Fruit fly (Drosophila melanogaster) whole organism, embryonic: ENCODE results near the gene CBP.

Experiments used
- CG12299 ChIP-seq: fragments of 200-800 bp; sonication (Bioruptor generic); optimal IDR thresholded peaks from 2 replicates; lab custom pipeline; 2018; ENCODE audit warnings: missing biosample characterization, mild to moderate bottlenecking, missing genetic modification characterization
- CG13123 ChIP-seq: fragments of 200-800 bp; sonication (Bioruptor generic); optimal IDR thresholded peaks from 2 replicates; lab custom pipeline; 2016; ENCODE audit warnings: missing biosample characterization, missing genetic modification characterization
- CG13894 ChIP-seq: fragments of 200-800 bp; sonication (Bioruptor generic); optimal IDR thresholded peaks from 3 replicates; lab custom pipeline; 2018; ENCODE audit warnings: missing biosample characterization, mild to moderate bottlenecking, missing genetic modification characterization, moderate library complexity
- CG14050 ChIP-seq: fragments of 200-800 bp; sonication (Bioruptor generic); IDR thresholded peaks from 3 replicates; pipeline ENCODE4 v1.3.6; 2022; ENCODE audit warnings: missing biosample characterization, missing genetic modification characterization
- CG14710 ChIP-seq: fragments of 200-800 bp; sonication (Bioruptor generic); optimal IDR thresholded peaks from 3 replicates; lab custom pipeline; 2019; ENCODE audit warnings: missing biosample characterization, mild to moderate bottlenecking, missing genetic modification characterization, moderate library complexity
- CG15514 ChIP-seq: fragments of 200-800 bp; sonication (Bioruptor generic); optimal IDR thresholded peaks from 3 replicates; lab custom pipeline; 2017; ENCODE audit warnings: missing biosample characterization, missing genetic modification characterization, mild to moderate bottlenecking, moderate library complexity, missing genetic modification reagents
- CG17829 ChIP-seq: fragments of 200-800 bp; optimal IDR thresholded peaks from 2 replicates; lab custom pipeline; 2019; ENCODE audit warnings: missing biosample characterization, mild to moderate bottlenecking, missing genetic modification characterization, moderate library complexity
- CG31224 ChIP-seq: fragments of 200-800 bp; sonication (Bioruptor generic); IDR thresholded peaks from 2 replicates; pipeline ENCODE4 v1.3.6; 2022; ENCODE audit warnings: missing biosample characterization, missing genetic modification characterization
- CG6683 ChIP-seq: fragments of 200-800 bp; sonication (Bioruptor generic); optimal IDR thresholded peaks from 2 replicates; lab custom pipeline; 2017; ENCODE audit warnings: missing biosample characterization, mild to moderate bottlenecking, missing genetic modification characterization, missing genetic modification reagents
- CG7357 ChIP-seq: fragments of 200-800 bp; sonication (Bioruptor generic); IDR thresholded peaks from 3 replicates; pipeline ENCODE4 v1.3.6; 2022; ENCODE audit warnings: missing biosample characterization, missing genetic modification characterization
- CG7963 ChIP-seq: fragments of 200-800 bp; sonication (Bioruptor generic); IDR thresholded peaks from 3 replicates; pipeline ENCODE4 v1.3.6; 2022; ENCODE audit warnings: missing biosample characterization, missing genetic modification characterization; ENCODE audit not compliant: partially characterized antibody
- Deaf1 ChIP-seq: fragments of 200-800 bp; optimal IDR thresholded peaks from 3 replicates; lab custom pipeline; 2019; ENCODE audit warnings: missing biosample characterization, mild to moderate bottlenecking, missing genetic modification characterization, moderate library complexity
- Dek ChIP-seq: fragments of 200-800 bp; sonication (Bioruptor generic); optimal IDR thresholded peaks from 3 replicates; lab custom pipeline; 2019; ENCODE audit warnings: missing biosample characterization, mild to moderate bottlenecking, missing genetic modification characterization, moderate library complexity
- Dip3 ChIP-seq: fragments of 200-800 bp; sonication (Bioruptor generic); optimal IDR thresholded peaks from 3 replicates; lab custom pipeline; 2016; ENCODE audit warnings: missing biosample characterization, missing genetic modification characterization
- H15 ChIP-seq: fragments of 200-800 bp; sonication (Bioruptor generic); IDR thresholded peaks from 3 replicates; pipeline ENCODE4 v1.3.6; 2022; ENCODE audit warnings: missing biosample characterization, missing genetic modification characterization
- H2.0 ChIP-seq: fragments of 200-800 bp; sonication (Bioruptor generic); IDR thresholded peaks from 2 replicates; pipeline ENCODE4 v1.3.6; 2022; ENCODE audit warnings: missing biosample characterization, missing genetic modification characterization
- HLH3B ChIP-seq: fragments of 200-800 bp; sonication (Bioruptor generic); IDR thresholded peaks from 2 replicates; pipeline ENCODE4 v1.3.6; 2022; ENCODE audit warnings: missing biosample characterization, missing genetic modification characterization
- HmgD ChIP-seq: fragments of 200-800 bp; sonication (Bioruptor generic); optimal IDR thresholded peaks from 3 replicates; lab custom pipeline; 2016; ENCODE audit warnings: missing biosample characterization, missing genetic modification characterization
- Hr51 ChIP-seq, 2 experiments: fragments of 200-800 bp; sonication (Bioruptor generic); optimal IDR thresholded peaks; 2 replicates in 1 of 2; 3 replicates in 1 of 2; lab custom pipeline; 2016 to 2018; ENCODE audit warnings: missing biosample characterization in 2 of 2, missing genetic modification characterization in 2 of 2, mild to moderate bottlenecking in 1 of 2, moderate library complexity in 1 of 2
- Lpt ChIP-seq: fragments of >200 bp; optimal IDR thresholded peaks from 2 replicates; lab custom pipeline; 2018; ENCODE audit warnings: missing biosample characterization, missing genetic modification characterization
- Mad ChIP-seq: fragments of 200-800 bp; sonication (Bioruptor generic); optimal IDR thresholded peaks from 2 replicates; lab custom pipeline; 2016; ENCODE audit warnings: missing biosample characterization, missing genetic modification characterization
- Nf-YB ChIP-seq: fragments of 200-800 bp; sonication (Bioruptor generic); optimal IDR thresholded peaks from 3 replicates; lab custom pipeline; 2019; ENCODE audit warnings: missing biosample characterization, mild to moderate bottlenecking, missing genetic modification characterization, moderate library complexity
- Oli ChIP-seq: fragments of 200-800 bp; sonication (Bioruptor generic); optimal IDR thresholded peaks from 2 replicates; lab custom pipeline; 2018; ENCODE audit warnings: missing biosample characterization, mild to moderate bottlenecking, missing genetic modification characterization, moderate library complexity
- PHDP ChIP-seq: fragments of 200-800 bp; sonication (Bioruptor generic); optimal IDR thresholded peaks from 3 replicates; lab custom pipeline; 2018; ENCODE audit warnings: missing biosample characterization, mild to moderate bottlenecking, missing genetic modification characterization, moderate library complexity
- Sox100B ChIP-seq: fragments of 200-800 bp; sonication (Bioruptor generic); optimal IDR thresholded peaks from 3 replicates; lab custom pipeline; 2018; ENCODE audit warnings: missing biosample characterization, mild to moderate bottlenecking, missing genetic modification characterization
- abd-A ChIP-seq: fragments of 200-800 bp; sonication (Bioruptor generic); optimal IDR thresholded peaks from 3 replicates; lab custom pipeline; 2019; ENCODE audit warnings: missing biosample characterization, mild to moderate bottlenecking, missing genetic modification characterization, moderate library complexity
- az2 ChIP-seq: fragments of 200-800 bp; sonication (Bioruptor generic); optimal IDR thresholded peaks from 3 replicates; lab custom pipeline; 2016; ENCODE audit warnings: missing biosample characterization, missing genetic modification characterization
- bowl ChIP-seq: fragments of 200-800 bp; sonication (Bioruptor generic); IDR thresholded peaks from 2 replicates; pipeline ENCODE4 v1.3.6; 2022; ENCODE audit warnings: missing biosample characterization, missing genetic modification characterization
- br ChIP-seq: fragments of >200 bp; optimal IDR thresholded peaks from 2 replicates; lab custom pipeline; 2017
- btn ChIP-seq: fragments of 200-800 bp; sonication (Bioruptor generic); optimal IDR thresholded peaks from 2 replicates; lab custom pipeline; 2016; ENCODE audit warnings: missing biosample characterization, missing genetic modification characterization
- chn ChIP-seq: fragments of 200-800 bp; sonication (Bioruptor generic); optimal IDR thresholded peaks from 2 replicates; lab custom pipeline; 2016; ENCODE audit warnings: missing biosample characterization, missing genetic modification characterization
- crp ChIP-seq, 2 experiments: fragments of 200-800 bp; sonication (Bioruptor generic); optimal IDR thresholded peaks; 2 replicates in 1 of 2; 3 replicates in 1 of 2; lab custom pipeline; 2017; ENCODE audit warnings: missing biosample characterization in 2 of 2, missing genetic modification characterization in 2 of 2, mild to moderate bottlenecking in 1 of 2, moderate library complexity in 1 of 2
- cwo ChIP-seq: fragments of 200-800 bp; sonication (Bioruptor generic); optimal IDR thresholded peaks from 3 replicates; lab custom pipeline; 2017; ENCODE audit warnings: missing biosample characterization, missing genetic modification characterization, mild to moderate bottlenecking, moderate library complexity, missing genetic modification reagents
- dm ChIP-seq: fragments of 200-800 bp; sonication (Bioruptor generic); optimal IDR thresholded peaks from 3 replicates; lab custom pipeline; 2016; ENCODE audit warnings: missing biosample characterization, missing genetic modification characterization
- dmrt11E ChIP-seq: fragments of 200-800 bp; sonication (Bioruptor generic); optimal IDR thresholded peaks from 3 replicates; lab custom pipeline; 2018; ENCODE audit warnings: missing biosample characterization, mild to moderate bottlenecking, missing genetic modification characterization, moderate library complexity
- en ChIP-seq: fragments of 200-800 bp; sonication (Bioruptor generic); optimal IDR thresholded peaks from 2 replicates; lab custom pipeline; 2016; ENCODE audit warnings: missing biosample characterization, missing genetic modification characterization
- fd96Cb ChIP-seq: fragments of 200-800 bp; sonication (Bioruptor generic); optimal IDR thresholded peaks from 2 replicates; lab custom pipeline; 2018; ENCODE audit warnings: missing biosample characterization, mild to moderate bottlenecking, missing genetic modification characterization, moderate library complexity
- ftz-f1 ChIP-seq: fragments of 200-800 bp; sonication (Bioruptor generic); optimal IDR thresholded peaks from 2 replicates; lab custom pipeline; 2016; ENCODE audit warnings: missing biosample characterization, missing genetic modification characterization
- gem ChIP-seq: fragments of 200-800 bp; sonication (Bioruptor generic); optimal IDR thresholded peaks from 2 replicates; lab custom pipeline; 2019; ENCODE audit warnings: missing biosample characterization, mild to moderate bottlenecking, missing genetic modification characterization, moderate library complexity
- mld ChIP-seq: fragments of 200-800 bp; sonication (Bioruptor generic); IDR thresholded peaks from 3 replicates; pipeline ENCODE4 v1.3.6; 2022; ENCODE audit warnings: missing biosample characterization, missing genetic modification characterization; ENCODE audit not compliant: partially characterized antibody
- nau ChIP-seq: fragments of 200-800 bp; sonication (Bioruptor generic); optimal IDR thresholded peaks from 3 replicates; lab custom pipeline; 2017; ENCODE audit warnings: missing biosample characterization, mild to moderate bottlenecking, missing genetic modification characterization, missing genetic modification reagents
- nerfin-2 ChIP-seq: fragments of 200-800 bp; sonication (Bioruptor generic); IDR thresholded peaks from 2 replicates; pipeline ENCODE4 v1.3.6; 2022; ENCODE audit warnings: missing biosample characterization, missing genetic modification characterization; ENCODE audit not compliant: partially characterized antibody
- odd ChIP-seq: fragments of 200-800 bp; sonication (Bioruptor generic); optimal IDR thresholded peaks from 2 replicates; lab custom pipeline; 2017; ENCODE audit warnings: missing biosample characterization, mild to moderate bottlenecking, missing genetic modification characterization
- pros ChIP-seq: fragments of 200-800 bp; sonication (Bioruptor generic); optimal IDR thresholded peaks from 3 replicates; lab custom pipeline; 2019; ENCODE audit warnings: missing biosample characterization, mild to moderate bottlenecking, missing genetic modification characterization, moderate library complexity
- run ChIP-seq: fragments of 200-800 bp; sonication (Bioruptor generic); optimal IDR thresholded peaks from 3 replicates; lab custom pipeline; 2018; ENCODE audit warnings: missing biosample characterization, mild to moderate bottlenecking, missing genetic modification characterization
- sens ChIP-seq: fragments of 200-800 bp; sonication (Bioruptor generic); peaks from one replicate; lab custom pipeline; 2016; ENCODE audit warnings: missing biosample characterization, missing genetic modification characterization
- toy ChIP-seq: fragments of 200-800 bp; sonication (Bioruptor generic); IDR thresholded peaks from 2 replicates; pipeline ENCODE4 v1.3.6; 2022; ENCODE audit warnings: missing biosample characterization, missing genetic modification characterization
- ttk ChIP-seq: fragments of 200-800 bp; sonication (Bioruptor generic); IDR thresholded peaks from 2 replicates; pipeline ENCODE4 v2.1.2; 2022; ENCODE audit warnings: missing biosample characterization, missing genetic modification characterization
- twi ChIP-seq: fragments of 200-800 bp; optimal IDR thresholded peaks from 2 replicates; lab custom pipeline; 2019; ENCODE audit warnings: missing biosample characterization, mild to moderate bottlenecking, missing genetic modification characterization, moderate library complexity
- z ChIP-seq: fragments of 200-800 bp; sonication (Bioruptor generic); IDR thresholded peaks from 3 replicates; pipeline ENCODE4 v1.3.6; 2022; ENCODE audit warnings: missing biosample characterization, missing genetic modification characterization

CBP gene

dm6 chrX:7324816-7325246 lies 12.3 kb upstream of the CBP start (continued):
- TF ChIP-seq PHDP (tag; lab: Kevin White, UChicago) (peak; percentile 97), CG7357 (GFP tag; lab: Robert Waterston, UW) (peak; percentile 85), Dek (tag; lab: Kevin White, UChicago) (peak; percentile 94), Deaf1 (peak; percentile 84), nerfin-2 (GFP tag; lab: Robert Waterston, UW) (no peak), CG12299 (tag; lab: Kevin White, UChicago) (peak; percentile 95), CG6683 (GFP tag; lab: Kevin White, UChicago) (peak; percentile 91), CG17829 (tag; lab: Kevin White, UChicago) (peak; percentile 99), HLH3B (peak; percentile 97), pros (GFP tag; lab: Kevin White, UChicago) (peak; percentile 81), crp (GFP tag; optimal IDR thresholded peaks at IDR 0.05; lab: Kevin White, UChicago) (peak; percentile 9 to 69), Sox100B (GFP tag; lab: Kevin White, UChicago) (peak; percentile 96), nau (GFP tag; lab: Kevin White, UChicago) (peak; percentile 95), sens (peak; percentile 98), CG14710 (tag; lab: Kevin White, UChicago) (peak; percentile 98), twi (tag; lab: Kevin White, UChicago) (peak; percentile 96), en (GFP tag; lab: Kevin White, UChicago) (peak; percentile 79), dmrt11E (peak; percentile 98), CG15514 (peak; percentile 83), Oli (tag; lab: Kevin White, UChicago) (peak; percentile 98), Nf-YB (GFP tag; lab: Kevin White, UChicago) (peak; percentile 86), toy (peak; percentile 73; the same call in 1 of the 2 replicates), z (peak; percentile 68; the same call in 2 of the 3 replicates), chn (peak; percentile 88), dm (GFP tag; lab: Kevin White, UChicago) (peak; percentile 63), CG14050 (GFP tag; lab: Robert Waterston, UW) (peak; percentile 92), fd96Cb (tag; lab: Kevin White, UChicago) (peak; percentile 98), br (lab: Kevin White, UChicago) (no peak), Lpt (GFP tag; lab: Kevin White, UChicago) (no peak), ftz-f1 (GFP tag; lab: Kevin White, UChicago) (peak; percentile 11), gem (peak; percentile 98), H2.0 (GFP tag; lab: Robert Waterston, UW) (peak; percentile 95), H15 (GFP tag; lab: Robert Waterston, UW) (peak; percentile 93), run (tag; lab: Kevin White, UChicago) (peak; percentile 96), CG13894 (peak; percentile 86), CG7963 (no peak), az2 (peak; percentile 96), btn (GFP tag; lab: Kevin White, UChicago) (peak; percentile 66), CG13123 (peak; percentile 87), Mad (GFP tag; lab: Kevin White, UChicago) (peak; percentile 83), Dip3 (GFP tag; lab: Kevin White, UChicago) (peak; percentile 57), mld (no peak), ttk (GFP tag; lab: Robert Waterston, UW) (peak; percentile 94), bowl (GFP tag; lab: Robert Waterston, UW) (peak; percentile 93), CG31224 (GFP tag; lab: Robert Waterston, UW) (peak; percentile 81), odd (GFP tag; lab: Kevin White, UChicago) (peak; percentile 95), abd-A (peak; percentile 77), HmgD (no peak), Hr51 (GFP tag; optimal IDR thresholded peaks at IDR 0.05; lab: Kevin White, UChicago) (peak; percentile 82 to 98), cwo (GFP tag; lab: Kevin White, UChicago) (peak; percentile 92)
